Fruit fly (Drosophila melanogaster) whole organism, pupa: ENCODE results near the gene CG42445.

Experiments
- CG4496 ChIP-seq: fragments of 200-800 bp; sonication (Bioruptor generic); IDR thresholded peaks from 3 replicates; pipeline ENCODE4 v1.3.6; 2022; ENCODE audit warnings: missing biosample characterization, missing genetic modification characterization
- CG9948 ChIP-seq: fragments of 200-800 bp; sonication (Bioruptor generic); optimal IDR thresholded peaks from 2 replicates; lab custom pipeline; 2018; ENCODE audit warnings: missing biosample characterization, mild to moderate bottlenecking, missing genetic modification characterization, moderate library complexity

dm6 chr3L:8193016-8193415, 34.3 kb upstream of the CG42445 start, which contains the start of gene CG7387:
- TF ChIP-seq CG4496 (GFP tag; lab: Robert Waterston, UW) (no peak), CG9948 (tag; lab: Kevin White, UChicago) (no peak)
